Fruit fly (Drosophila melanogaster): ENCODE results near the gene RanGAP.

Gene RanGAP

DNA sequence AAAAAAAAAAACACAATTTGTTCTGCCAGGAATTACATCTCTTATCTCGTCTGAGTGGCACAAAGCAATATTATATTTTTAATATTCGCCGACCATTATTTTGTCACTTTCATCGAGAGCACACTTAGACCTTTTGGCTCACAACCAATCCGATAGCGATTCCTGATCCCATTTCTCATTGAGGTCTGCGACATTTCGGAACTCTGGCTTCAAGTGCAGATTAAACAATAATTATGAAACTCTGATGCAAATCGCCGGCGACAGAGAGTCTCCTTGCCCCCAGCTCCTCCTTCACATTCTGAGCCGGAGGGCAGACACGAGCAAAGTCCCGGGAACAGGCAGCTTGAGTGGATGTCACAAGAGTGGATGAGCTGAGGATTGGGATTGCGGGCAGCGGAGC is 27.3 kb downstream of the RanGAP start:
- TF ChIP-seq psq (optimal IDR thresholded peaks at IDR 0.05) (no peak), ttk (optimal IDR thresholded peaks at IDR 0.05) (no peak), Sin3A (optimal IDR thresholded peaks at IDR 0.05) (no peak), insv (optimal IDR thresholded peaks at IDR 0.05) (no peak), Myc (optimal IDR thresholded peaks at IDR 0.05) (no peak), h (optimal IDR thresholded peaks at IDR 0.05) (no peak)

DNA sequence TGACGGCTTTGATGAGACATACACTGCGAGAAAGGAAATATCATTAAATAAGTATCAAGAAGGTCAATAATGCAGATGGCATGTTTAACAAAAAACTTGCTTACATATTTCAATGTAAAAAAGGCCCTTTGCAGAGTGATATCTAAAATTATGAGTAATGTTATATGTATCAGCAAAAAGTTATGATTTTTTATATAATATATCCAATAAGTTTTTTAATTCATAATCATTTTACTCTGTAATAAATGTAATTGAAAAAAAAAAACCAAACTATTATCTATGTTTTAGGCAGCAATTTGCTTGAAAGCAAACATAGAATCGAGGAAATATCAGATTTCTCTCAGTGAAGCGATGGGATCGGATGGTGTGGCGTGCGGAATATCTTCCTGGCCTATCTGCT is 28.0 kb downstream of the RanGAP start:
- TF ChIP-seq ttk (optimal IDR thresholded peaks at IDR 0.05) = no peak
- no peak for TF ChIP-seq insv (optimal IDR thresholded peaks at IDR 0.05)
- no peak for TF ChIP-seq psq (optimal IDR thresholded peaks at IDR 0.05)
- no peak for TF ChIP-seq h (optimal IDR thresholded peaks at IDR 0.05)
- no peak for TF ChIP-seq Myc (optimal IDR thresholded peaks at IDR 0.05)
- TF ChIP-seq Sin3A (optimal IDR thresholded peaks at IDR 0.05) = no peak

DNA sequence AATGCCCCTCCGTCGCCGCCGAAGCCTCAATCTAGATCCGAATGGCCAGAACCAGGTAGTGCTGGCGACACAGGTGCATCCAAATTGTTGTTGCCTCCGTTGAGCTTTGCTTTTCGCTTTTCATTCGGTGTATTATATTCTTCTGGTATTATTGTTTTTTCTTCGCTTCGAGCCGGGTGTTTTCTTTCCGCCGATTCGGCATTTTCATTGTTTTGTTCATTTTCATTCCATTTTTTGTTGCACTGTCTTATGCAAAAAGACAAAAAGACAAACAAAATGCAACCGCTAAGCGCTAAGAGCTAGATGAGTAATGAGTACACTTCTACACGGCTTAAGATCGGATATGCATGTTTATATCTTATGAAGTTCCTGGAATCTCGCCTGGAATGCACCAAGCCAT is 30.5 kb downstream of the RanGAP start:
- TF ChIP-seq psq (optimal IDR thresholded peaks at IDR 0.05) (no peak), ttk (optimal IDR thresholded peaks at IDR 0.05) (no peak), h (optimal IDR thresholded peaks at IDR 0.05) (no peak), Myc (optimal IDR thresholded peaks at IDR 0.05) (no peak), insv (optimal IDR thresholded peaks at IDR 0.05) (no peak), Sin3A (optimal IDR thresholded peaks at IDR 0.05) (no peak)

DNA sequence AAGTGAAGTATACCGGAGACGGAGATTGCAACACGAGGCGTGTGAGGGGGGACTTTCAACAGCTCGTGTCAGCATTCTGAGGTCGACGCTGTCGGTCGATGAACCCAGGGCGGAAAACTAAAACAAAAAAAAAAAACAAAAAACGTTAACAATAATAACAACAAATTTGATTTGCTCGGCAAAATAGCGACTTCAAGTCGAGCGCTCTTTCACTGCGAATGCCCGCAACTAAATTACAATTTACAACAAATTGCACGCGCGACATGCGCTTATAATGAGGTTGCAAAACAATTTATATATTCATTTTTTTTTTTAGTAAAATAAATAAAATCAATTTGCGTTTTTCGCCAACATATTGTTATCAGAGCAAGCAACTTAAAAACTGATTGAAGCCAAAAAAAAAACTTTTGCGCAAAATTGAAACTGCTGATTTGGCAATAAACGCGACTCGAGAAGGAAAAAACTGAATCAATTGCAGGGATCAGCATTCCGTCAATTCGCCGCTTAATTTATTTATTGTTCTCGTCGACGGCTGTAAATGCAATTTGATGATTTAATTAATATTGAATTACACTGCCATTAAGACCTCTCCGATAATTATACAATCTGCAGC is 31.7 kb downstream of the RanGAP start:
- TF ChIP-seq Sin3A (optimal IDR thresholded peaks at IDR 0.05) (no peak), psq (optimal IDR thresholded peaks at IDR 0.05) (no peak), h (optimal IDR thresholded peaks at IDR 0.05) (no peak), Myc (optimal IDR thresholded peaks at IDR 0.05) (no peak), ttk (optimal IDR thresholded peaks at IDR 0.05) (no peak)

DNA sequence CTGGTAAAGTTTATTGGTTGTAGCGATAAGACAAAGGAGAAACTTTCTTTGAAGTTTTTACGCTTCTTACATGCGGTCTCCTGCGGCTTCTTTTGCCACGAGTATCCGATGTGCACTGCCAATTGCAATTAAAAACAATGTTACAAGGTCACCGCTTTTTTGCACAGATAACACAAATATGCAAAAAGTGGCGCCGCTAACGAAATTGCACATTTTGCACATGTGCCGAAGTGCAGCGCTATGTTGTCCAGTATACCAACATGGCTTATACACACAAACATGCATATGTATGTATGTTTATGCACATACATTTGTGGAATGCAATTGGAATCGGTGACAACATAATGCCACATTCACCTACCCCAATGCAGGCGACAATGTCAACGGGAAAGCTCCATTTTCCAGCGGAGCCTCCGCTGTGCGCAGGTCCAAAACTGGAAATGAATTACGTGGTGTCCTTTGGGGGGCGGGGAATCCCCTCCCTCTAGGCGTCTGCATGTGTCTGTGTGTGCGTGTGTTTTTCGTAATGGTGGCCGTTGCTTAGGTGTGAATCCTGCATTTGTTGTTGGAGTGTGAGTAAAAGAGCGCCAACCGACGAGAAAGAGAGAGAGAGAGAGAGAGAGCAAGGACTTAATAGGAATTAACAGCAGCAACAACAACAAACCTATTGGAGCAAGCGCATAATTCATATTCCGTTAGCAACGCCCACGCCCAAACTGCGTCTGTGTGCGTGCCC is 37.7 kb downstream of the RanGAP start:
- TF ChIP-seq ttk (optimal IDR thresholded peaks at IDR 0.05) (no peak), Myc (optimal IDR thresholded peaks at IDR 0.05) (no peak), insv (optimal IDR thresholded peaks at IDR 0.05) (no peak), h (optimal IDR thresholded peaks at IDR 0.05) (no peak), Sin3A (optimal IDR thresholded peaks at IDR 0.05) (no peak), psq (optimal IDR thresholded peaks at IDR 0.05) (no peak)

DNA sequence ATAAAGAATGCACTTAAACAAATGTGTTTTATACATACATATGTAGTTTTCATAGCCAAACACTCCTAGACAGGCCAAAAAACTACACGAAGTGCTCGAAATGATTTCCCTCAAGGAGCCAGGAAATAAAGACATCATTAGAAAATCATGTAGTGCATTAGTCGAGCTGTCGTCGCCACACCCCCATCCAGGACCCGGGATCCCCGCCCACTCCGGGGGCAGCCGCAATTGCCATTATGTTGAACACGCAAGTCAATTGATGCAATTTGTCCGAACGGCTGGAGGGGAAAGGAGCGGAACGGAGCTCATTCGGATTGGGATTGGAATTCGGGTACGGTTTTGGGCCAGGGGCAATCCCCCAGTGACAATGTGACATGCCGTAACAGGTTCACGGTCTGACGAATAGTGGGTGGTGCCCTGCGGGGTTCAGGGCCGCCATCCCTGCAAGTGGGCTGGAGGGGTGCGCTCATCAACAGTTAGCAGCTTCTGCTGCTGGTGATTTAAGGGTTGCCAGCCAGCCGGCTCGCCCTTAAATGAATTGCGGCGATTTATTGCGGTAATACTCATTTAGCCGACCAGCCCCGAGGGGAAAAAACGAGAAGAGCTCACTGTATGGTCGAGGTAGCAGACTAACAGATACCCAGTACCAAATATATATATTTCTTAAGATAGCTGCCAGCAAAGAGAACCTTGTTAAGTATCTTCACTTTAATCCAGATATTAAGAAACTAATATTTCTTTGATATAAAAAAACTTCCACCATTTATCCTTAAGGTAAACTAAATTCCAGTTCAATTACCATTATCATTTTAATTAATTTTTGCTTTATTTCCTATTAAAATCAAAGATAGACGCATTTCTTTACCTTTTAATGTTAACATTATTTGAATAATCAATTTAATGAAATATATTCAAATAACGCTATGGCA is 38.9 kb downstream of the RanGAP start:
- TF ChIP-seq psq (optimal IDR thresholded peaks at IDR 0.05) (no peak), Sin3A (optimal IDR thresholded peaks at IDR 0.05) (no peak), Myc (optimal IDR thresholded peaks at IDR 0.05) (no peak), h (optimal IDR thresholded peaks at IDR 0.05) (no peak), ttk (optimal IDR thresholded peaks at IDR 0.05) (no peak), insv (optimal IDR thresholded peaks at IDR 0.05) (no peak)

DNA sequence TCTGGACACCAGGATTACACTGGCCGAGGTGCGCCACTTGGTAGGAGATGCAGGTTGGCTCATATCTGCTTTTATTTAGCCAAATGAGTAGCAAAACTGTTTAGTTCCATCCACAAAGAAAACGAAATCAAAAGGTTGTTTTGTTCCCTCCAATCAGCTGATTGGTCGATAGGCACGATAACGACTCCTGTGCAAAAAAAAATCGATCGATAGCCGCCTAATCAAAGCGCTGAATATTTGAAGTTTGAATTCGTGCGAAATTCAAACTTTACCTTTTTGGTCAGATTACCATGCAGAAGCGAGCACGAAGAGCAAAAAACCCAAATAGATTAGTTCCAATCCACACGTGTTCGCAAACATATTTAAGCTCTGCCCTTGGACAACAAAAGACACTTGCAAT is 42.8 kb downstream of the RanGAP start, which contains the start of the genes CG10195 and CG13084:
Gene CG10195 (minus strand): TSS at position 167 of the 400 bp plus-strand sequence.
Gene CG13084 (plus strand): TSS at position 392 of the 400 bp plus-strand sequence.
- TF ChIP-seq Sin3A (optimal IDR thresholded peaks at IDR 0.05) = no peak
- TF ChIP-seq insv (optimal IDR thresholded peaks at IDR 0.05) = no peak
- TF ChIP-seq psq (optimal IDR thresholded peaks at IDR 0.05) = no peak
- no peak for TF ChIP-seq ttk (optimal IDR thresholded peaks at IDR 0.05)
- TF ChIP-seq Myc (optimal IDR thresholded peaks at IDR 0.05) = no peak
- no peak for TF ChIP-seq h (optimal IDR thresholded peaks at IDR 0.05)

DNA sequence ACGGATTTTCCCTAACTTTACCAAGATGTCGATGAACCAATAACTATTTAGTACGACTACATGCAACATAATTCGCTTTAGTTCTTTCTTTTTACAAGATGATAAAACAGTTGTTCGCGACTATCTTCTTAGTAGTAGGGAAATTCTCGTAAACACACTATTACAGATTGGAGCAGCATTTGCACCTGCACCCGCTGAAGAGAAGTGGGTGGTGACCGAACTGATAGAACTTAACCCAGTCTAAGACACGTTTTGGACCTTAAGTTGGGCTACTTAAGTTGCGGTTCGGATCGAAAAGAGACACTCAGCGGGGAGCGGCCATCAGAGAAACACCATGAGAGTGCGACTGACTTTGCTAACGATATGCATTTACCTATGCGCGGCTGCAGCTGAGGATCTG is 45.4 kb downstream of the RanGAP start, which contains the start of gene CG13083:
Gene CG13083 (plus strand): TSS at position 301 of the 400 bp plus-strand sequence.
- no peak for TF ChIP-seq Sin3A (optimal IDR thresholded peaks at IDR 0.05)
- TF ChIP-seq ttk (optimal IDR thresholded peaks at IDR 0.05) = no peak
- TF ChIP-seq Myc (optimal IDR thresholded peaks at IDR 0.05) = no peak
- TF ChIP-seq insv (optimal IDR thresholded peaks at IDR 0.05) = no peak
- no peak for TF ChIP-seq psq (optimal IDR thresholded peaks at IDR 0.05)
- no peak for TF ChIP-seq h (optimal IDR thresholded peaks at IDR 0.05)

DNA sequence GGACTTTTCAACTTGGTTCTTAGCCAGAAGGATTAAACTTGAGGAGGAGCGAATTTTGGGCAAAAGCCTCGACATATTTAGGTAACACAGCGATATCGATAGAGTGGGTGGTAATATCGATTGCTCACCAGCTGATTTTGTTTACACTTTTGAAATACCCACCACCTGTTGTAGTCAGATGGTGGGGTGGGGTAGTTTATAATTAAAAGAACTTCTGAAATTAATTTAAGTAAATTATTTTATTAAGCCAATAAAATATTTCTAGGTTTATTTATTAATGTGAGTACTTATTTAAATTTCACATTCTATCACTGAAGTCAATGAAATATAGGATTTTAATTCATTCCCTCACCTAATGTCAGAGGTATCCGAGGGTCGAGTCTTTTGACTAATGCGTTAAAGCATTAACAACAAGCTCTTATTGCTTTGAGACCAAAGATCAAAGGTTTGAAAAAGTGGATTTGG is 48.3 kb downstream of the RanGAP start, which contains the start of the genes CG10194 and CG18094:
Gene CG10194 (minus strand): TSS at position 108 of the 465 bp plus-strand sequence.
Gene CG18094 (plus strand): TSS at position 266 of the 465 bp plus-strand sequence.
- TF ChIP-seq insv (optimal IDR thresholded peaks at IDR 0.05) (no peak), ttk (optimal IDR thresholded peaks at IDR 0.05) (no peak), Myc (optimal IDR thresholded peaks at IDR 0.05) (no peak), h (optimal IDR thresholded peaks at IDR 0.05) (no peak), psq (optimal IDR thresholded peaks at IDR 0.05) (no peak), Sin3A (optimal IDR thresholded peaks at IDR 0.05) (no peak)

DNA sequence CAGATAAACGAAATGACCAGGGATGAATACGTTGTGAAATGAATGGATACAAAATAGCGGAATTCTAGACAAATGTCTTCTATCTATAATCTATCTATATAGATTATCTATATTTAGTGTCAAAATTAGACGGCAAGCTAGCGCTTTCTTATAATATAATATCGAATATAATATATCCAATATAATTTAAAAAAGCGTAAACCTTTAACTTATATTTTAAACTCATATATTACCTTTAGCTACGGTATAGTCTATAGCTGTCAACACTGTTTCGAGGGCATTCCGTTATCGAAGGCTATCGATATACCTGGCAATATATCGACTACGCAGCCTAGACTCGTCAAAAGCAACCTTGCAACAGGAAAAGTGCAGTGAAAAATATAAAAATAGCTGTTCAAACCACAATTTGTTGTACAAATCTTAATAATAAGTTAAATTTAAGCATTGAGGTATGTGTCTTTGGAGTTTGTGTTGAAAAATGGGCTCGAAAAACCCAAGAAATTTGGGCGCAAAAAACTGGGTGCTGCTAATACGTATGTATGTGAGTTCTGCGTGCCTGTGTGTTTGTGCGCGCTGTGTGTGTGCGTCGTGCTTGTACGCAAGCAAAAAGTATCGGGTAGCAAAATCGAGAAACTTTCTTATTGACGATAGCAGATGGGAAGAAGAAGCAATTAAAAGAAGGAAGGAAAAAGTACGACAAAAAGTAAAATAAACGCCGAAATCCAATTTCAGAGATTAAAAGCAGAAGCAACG is 51.4 kb downstream of the RanGAP start, which contains the start of the genes swm and Ctu2:
Gene swm (plus strand): TSS at position 318 of the 753 bp plus-strand sequence.
Gene Ctu2 (minus strand): TSS at position 320 of the 753 bp plus-strand sequence.
- no peak for TF ChIP-seq Myc (optimal IDR thresholded peaks at IDR 0.05)
- TF ChIP-seq Sin3A (optimal IDR thresholded peaks at IDR 0.05) = no peak
- TF ChIP-seq ttk (optimal IDR thresholded peaks at IDR 0.05) = no peak
- no peak for TF ChIP-seq insv (optimal IDR thresholded peaks at IDR 0.05)
